Fruit fly (Drosophila melanogaster) whole organism, pupa: ENCODE results near the gene CG43925.

Source experiments
- Snoo ChIP-seq: fragments of 200-800 bp; sonication (Bioruptor generic); optimal IDR thresholded peaks from 3 replicates; lab custom pipeline; 2017; ENCODE audit warnings: missing biosample characterization, mild to moderate bottlenecking, missing genetic modification characterization, inconsistent platforms
- gl ChIP-seq: fragments of 200-800 bp; sonication (Bioruptor generic); optimal IDR thresholded peaks from 2 replicates; lab custom pipeline; 2018; ENCODE audit warnings: missing biosample characterization, mild to moderate bottlenecking, missing genetic modification characterization

dm6 chr2L:13183150-13183549 is 6.9 kb downstream of the CG43925 start, which contains the start of gene Rsph1:
- TF ChIP-seq gl (tag; lab: Kevin White, UChicago) (no peak), Snoo (no peak)
